Worm (Caenorhabditis elegans): ENCODE measurements around the gene ifp-1.

ifp-1 gene

ce11 chrX:9653478-9653877, 26.5 kb downstream of the ifp-1 start:
- TF ChIP-seq pha-4 (tag; optimal IDR thresholded peaks at IDR 0.05) (no peak), snpc-4 (tag; optimal IDR thresholded peaks at IDR 0.05) (no peak), aly-2 (tag; optimal IDR thresholded peaks at IDR 0.05) (no peak), fos-1 (tag; optimal IDR thresholded peaks at IDR 0.05) (no peak), mml-1 (tag; optimal IDR thresholded peaks at IDR 0.05) (no peak), fkh-10 (GFP tag; optimal IDR thresholded peaks at IDR 0.05) (no peak)

DNA sequence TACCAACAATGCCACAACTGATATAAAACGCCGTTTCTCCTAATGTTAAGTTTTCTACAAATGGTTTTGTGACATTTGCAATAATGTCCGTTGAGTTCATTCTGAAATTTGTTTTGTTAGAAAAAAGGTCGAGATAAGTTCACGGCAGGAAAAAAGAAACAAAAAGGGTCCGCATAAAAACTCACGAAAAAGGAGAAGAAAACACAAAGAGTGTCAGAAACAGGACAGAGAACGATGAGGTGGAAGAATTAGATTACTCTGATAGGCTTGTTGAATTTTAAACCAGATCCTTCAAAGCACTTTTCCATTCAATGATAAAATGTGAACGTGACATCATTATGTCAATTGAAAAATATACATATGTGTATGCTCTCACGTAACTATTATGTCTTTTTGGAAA, 27.0 kb downstream of the ifp-1 start, which contains the start of gene aex-2:
Gene aex-2, minus strand, starts transcription at position 101 of the 400 bp plus-strand sequence.
- TF ChIP-seq nhr-77 (tag; optimal IDR thresholded peaks at IDR 0.05) (no peak), snpc-4 (tag; optimal IDR thresholded peaks at IDR 0.05) (no peak)

DNA sequence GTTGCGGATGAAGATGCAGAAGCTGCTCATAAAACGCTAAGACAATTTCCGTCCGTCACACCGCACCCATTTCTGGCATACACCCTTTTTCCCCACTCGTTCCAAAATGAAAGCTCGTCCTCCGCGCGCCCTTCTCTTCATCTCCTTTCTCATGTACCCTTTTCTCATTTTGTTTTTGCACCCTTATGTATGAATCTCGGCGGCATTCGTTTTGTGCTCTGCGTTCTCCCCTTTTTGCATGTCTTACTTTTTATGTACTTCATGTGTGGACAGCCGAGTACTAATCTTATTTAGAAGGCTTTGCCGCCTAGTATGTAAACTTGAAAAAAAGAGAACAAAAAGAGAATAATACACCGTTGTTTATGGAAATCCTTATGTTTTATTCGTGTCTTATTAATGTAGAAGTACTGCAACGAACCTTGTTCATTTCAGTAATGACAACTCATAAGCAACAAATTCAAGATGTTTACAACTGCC, 31.8 kb downstream of the ifp-1 start, which contains the start of gene F34H10.4:
Gene F34H10.4, plus strand, starts transcription at position 427 of the 477 bp plus-strand sequence.
- peak; percentile 89 for TF ChIP-seq fkh-10 (GFP tag; optimal IDR thresholded peaks at IDR 0.05)
- TF ChIP-seq nfya-1 (tag; optimal IDR thresholded peaks at IDR 0.05; ENCODE audit: insufficient read depth) = peak; percentile 6
- no peak for TF ChIP-seq fos-1 (tag; optimal IDR thresholded peaks at IDR 0.05)

ce11 chrX:9642775-9643461, 37.1 kb downstream of the ifp-1 start:
- TF ChIP-seq nhr-23 (tag; optimal IDR thresholded peaks at IDR 0.05) = peak; percentile 73
- TF ChIP-seq tbx-2 (tag; optimal IDR thresholded peaks at IDR 0.05) = no peak
- TF ChIP-seq mml-1 (tag; optimal IDR thresholded peaks at IDR 0.05) = no peak
- no peak for TF ChIP-seq ZK546.5 (tag; optimal IDR thresholded peaks at IDR 0.05)
- TF ChIP-seq elt-3 (tag; optimal IDR thresholded peaks at IDR 0.05) = no peak
- TF ChIP-seq nhr-25 (tag; optimal IDR thresholded peaks at IDR 0.05) = peak; percentile 29
- no peak for TF ChIP-seq ceh-28 (tag; optimal IDR thresholded peaks at IDR 0.05)
- no peak for TF ChIP-seq ceh-82 (tag; optimal IDR thresholded peaks at IDR 0.05)
- no peak for TF ChIP-seq nhr-43 (tag; optimal IDR thresholded peaks at IDR 0.05; ENCODE audit: poor library complexity, severe bottlenecking)
- TF ChIP-seq R02D3.7 (tag; optimal IDR thresholded peaks at IDR 0.05) = no peak
- no peak for TF ChIP-seq fos-1 (tag; optimal IDR thresholded peaks at IDR 0.05)
- TF ChIP-seq ceh-16 (tag; optimal IDR thresholded peaks at IDR 0.05) = no peak
- no peak for TF ChIP-seq aly-2 (tag; optimal IDR thresholded peaks at IDR 0.05)
- peak; percentile 35 for TF ChIP-seq egl-5 (tag; optimal IDR thresholded peaks at IDR 0.05)
- no peak for TF ChIP-seq fkh-10 (GFP tag; optimal IDR thresholded peaks at IDR 0.05)
- no peak for TF ChIP-seq lin-15B (tag; optimal IDR thresholded peaks at IDR 0.05)

DNA sequence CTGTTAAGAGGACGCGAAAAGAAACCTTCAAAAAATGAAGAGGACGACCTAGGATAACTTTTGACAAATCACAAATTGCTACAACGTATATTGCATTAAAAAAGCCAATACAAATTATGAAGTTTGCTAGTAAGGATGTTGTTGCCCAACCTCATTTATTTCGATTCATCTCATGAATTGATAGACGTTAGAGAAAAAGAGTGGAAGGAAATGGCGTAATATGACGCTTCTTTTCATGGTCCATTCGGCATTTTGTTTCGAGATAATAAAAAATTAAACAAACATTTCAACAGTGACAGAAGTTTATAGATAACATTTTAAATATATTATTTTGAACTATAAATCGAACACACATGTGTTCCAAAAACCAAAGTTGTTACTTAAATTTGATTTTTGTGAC, 39.1 kb downstream of the ifp-1 start:
- TF ChIP-seq fkh-2 (tag; optimal IDR thresholded peaks at IDR 0.05) (no peak), snpc-4 (tag; optimal IDR thresholded peaks at IDR 0.05) (no peak), ama-1 (optimal IDR thresholded peaks at IDR 0.05) (no peak), mdl-1 (tag; optimal IDR thresholded peaks at IDR 0.05) (no peak)

- TF ChIP-seq hmg-11 (tag; optimal IDR thresholded peaks at IDR 0.05) = no peak
- peak; percentile 33 for TF ChIP-seq pha-4 (tag; optimal IDR thresholded peaks at IDR 0.05)
- TF ChIP-seq elt-2 (tag; optimal IDR thresholded peaks at IDR 0.05) = peak; percentile 64
- peak; percentile 75 for TF ChIP-seq nhr-25 (tag; optimal IDR thresholded peaks at IDR 0.05)
- TF ChIP-seq pqm-1 (tag; optimal IDR thresholded peaks at IDR 0.05) = peak; percentile 67
- TF ChIP-seq nhr-23 (tag; optimal IDR thresholded peaks at IDR 0.05) = peak; percentile 28
- TF ChIP-seq daf-12 (tag; optimal IDR thresholded peaks at IDR 0.05) = no peak
Measured at ce11 chrX:9638825-9639474, 41.0 kb downstream of the ifp-1 start.

- TF ChIP-seq mml-1 (tag; optimal IDR thresholded peaks at IDR 0.05) = no peak
- TF ChIP-seq lin-15B (tag; optimal IDR thresholded peaks at IDR 0.05) = no peak
- TF ChIP-seq nfya-1 (tag; optimal IDR thresholded peaks at IDR 0.05; ENCODE audit: insufficient read depth) = peak; percentile 57
- no peak for TF ChIP-seq lin-39 (tag; optimal IDR thresholded peaks at IDR 0.05)
- TF ChIP-seq hmg-11 (tag; optimal IDR thresholded peaks at IDR 0.05) = peak; percentile 63
- no peak for TF ChIP-seq pqm-1 (tag; optimal IDR thresholded peaks at IDR 0.05)
- peak; percentile 37 for TF ChIP-seq lsy-12 (tag; optimal IDR thresholded peaks at IDR 0.05)
- no peak for TF ChIP-seq ztf-11 (tag; optimal IDR thresholded peaks at IDR 0.05)
- TF ChIP-seq fkh-2 (tag; optimal IDR thresholded peaks at IDR 0.05) = no peak
- TF ChIP-seq nhr-12 (tag; optimal IDR thresholded peaks at IDR 0.05) = no peak
- TF ChIP-seq nhr-43 (tag; optimal IDR thresholded peaks at IDR 0.05; ENCODE audit: poor library complexity, severe bottlenecking) = peak; percentile 60
- no peak for TF ChIP-seq snpc-4 (tag; optimal IDR thresholded peaks at IDR 0.05)
- peak; percentile 38 for TF ChIP-seq nhr-23 (tag; optimal IDR thresholded peaks at IDR 0.05)
- no peak for TF ChIP-seq nhr-77 (tag; optimal IDR thresholded peaks at IDR 0.05)
- no peak for TF ChIP-seq nhr-237 (tag; optimal IDR thresholded peaks at IDR 0.05)
- no peak for TF ChIP-seq eor-1 (tag; optimal IDR thresholded peaks at IDR 0.05)
- peak; percentile 17 for TF ChIP-seq ceh-82 (tag; optimal IDR thresholded peaks at IDR 0.05)
- no peak for TF ChIP-seq zag-1 (tag; optimal IDR thresholded peaks at IDR 0.05)
- peak; percentile 71 for TF ChIP-seq ztf-4 (tag; optimal IDR thresholded peaks at IDR 0.05)
- TF ChIP-seq jun-1 (tag; optimal IDR thresholded peaks at IDR 0.05) = no peak
- no peak for TF ChIP-seq egl-27 (tag; optimal IDR thresholded peaks at IDR 0.05)
- TF ChIP-seq R02D3.7 (tag; optimal IDR thresholded peaks at IDR 0.05) = peak; percentile 42
Measured at ce11 chrX:9637700-9638099, 42.3 kb downstream of the ifp-1 start.
